Fruit fly (Drosophila melanogaster) whole organism: ENCODE data around the gene Etfb.

ENCODE experiments used
- CG8478 ChIP-seq: fragments of >200 bp; optimal IDR thresholded peaks from 2 replicates; lab custom pipeline; 2018; ENCODE audit warnings: inconsistent platforms
- Dll ChIP-seq: fragments of >200 bp; optimal IDR thresholded peaks from 2 replicates; lab custom pipeline; 2017
- pan ChIP-seq: fragments of >200 bp; optimal IDR thresholded peaks from 2 replicates; lab custom pipeline; 2017
- psq ChIP-seq: fragments of >200 bp; optimal IDR thresholded peaks from 2 replicates; lab custom pipeline; 2017
- usp ChIP-seq: fragments of >200 bp; optimal IDR thresholded peaks from 2 replicates; lab custom pipeline; 2017; ENCODE audit warnings: missing biosample characterization, missing genetic modification characterization, mixed read lengths

DNA sequence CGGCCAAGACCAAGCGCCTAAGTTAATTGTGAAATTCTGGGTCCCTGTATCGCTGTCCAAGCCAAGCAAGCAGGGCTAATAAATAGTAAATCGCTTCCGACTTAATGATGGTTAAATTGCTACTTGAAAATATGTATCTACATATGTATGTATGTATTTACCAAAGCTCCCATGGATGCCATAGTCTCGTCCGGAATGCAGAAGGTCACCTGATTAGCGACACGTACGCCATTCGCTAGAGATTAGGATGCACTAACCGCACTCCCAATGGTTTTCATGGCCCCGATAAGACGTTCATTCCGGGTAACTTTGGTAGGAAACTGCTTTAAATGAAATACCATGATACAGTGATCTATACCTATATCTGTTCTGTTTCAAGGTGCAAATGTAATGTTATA, 44.0 kb downstream of the Etfb start:
- TF ChIP-seq psq (lab: Kevin White, UChicago) (no peak), usp (no peak), Dll (no peak), pan (lab: Kevin White, UChicago) (no peak), CG8478 (lab: Kevin White, UChicago) (no peak)
